Worm (Caenorhabditis elegans): ENCODE data around the gene stdh-1.

stdh-1 gene

ce11 chrV:13880163-13880562 lies 26.1 kb upstream of the stdh-1 start (continued):
- TF ChIP-seq efl-1 (optimal IDR thresholded peaks at IDR 0.05) = peak; percentile 39 to 54
- TF ChIP-seq efl-1 (GFP tag; optimal IDR thresholded peaks at IDR 0.05 in 1 of 2) = peak; percentile 57 to 87
- no peak for TF ChIP-seq lin-13 (GFP tag; optimal IDR thresholded peaks at IDR 0.05)
- TF ChIP-seq unc-30 (tag; optimal IDR thresholded peaks at IDR 0.05) = no peak
- TF ChIP-seq efl-3 (GFP tag; optimal IDR thresholded peaks at IDR 0.05) = no peak

ce11 chrV:13880607-13881006 lies 25.7 kb upstream of the stdh-1 start, which contains the start of gene T22G5.3:
Gene T22G5.3, plus strand, starts transcription at chrV:13880907.
- TF ChIP-seq C16A3.4 (tag; optimal IDR thresholded peaks at IDR 0.05) (no peak), nhr-11 (tag; optimal IDR thresholded peaks at IDR 0.05) (no peak), nhr-19 (GFP tag; conservative IDR thresholded peaks at IDR 0.05) (no peak), aly-2 (tag; optimal IDR thresholded peaks at IDR 0.05) (no peak), ces-1 (GFP tag; optimal IDR thresholded peaks at IDR 0.05) (no peak), pqm-1 (tag; optimal IDR thresholded peaks at IDR 0.05) (no peak), aha-1 (tag; optimal IDR thresholded peaks at IDR 0.05) (no peak), jun-1 (tag; optimal IDR thresholded peaks at IDR 0.05) (no peak), nhr-12 (tag; optimal IDR thresholded peaks at IDR 0.05) (no peak), blmp-1 (tag; optimal IDR thresholded peaks at IDR 0.05) (no peak), fkh-4 (tag; optimal IDR thresholded peaks at IDR 0.05; ENCODE audit: borderline replicate concordance) (no peak), ets-5 (GFP tag; IDR thresholded peaks at IDR 0.05) (no peak), snpc-4 (tag; optimal IDR thresholded peaks at IDR 0.05) (no peak), egl-13 (tag; optimal IDR thresholded peaks at IDR 0.05) (no peak), nhr-76 (tag; optimal IDR thresholded peaks at IDR 0.05) (no peak), lin-15B (tag; optimal IDR thresholded peaks at IDR 0.05) (no peak), sox-4 (tag; optimal IDR thresholded peaks at IDR 0.05) (no peak), nhr-237 (tag; optimal IDR thresholded peaks at IDR 0.05) (no peak), ama-1 (optimal IDR thresholded peaks at IDR 0.05) (no peak), swsn-7 (tag; optimal IDR thresholded peaks at IDR 0.05) (no peak)

- TF ChIP-seq isw-1 (GFP tag; IDR thresholded peaks at IDR 0.05) (peak; percentile 11; the same call in 1 of the 2 replicates), unc-98 (GFP tag; IDR thresholded peaks at IDR 0.05) (peak; percentile 53; the same call in 1 of the 2 replicates)
These were observed 24.1 kb upstream of the stdh-1 start for ce11 chrV:13882192-13882591.

- TF ChIP-seq C04F5.9 (tag; optimal IDR thresholded peaks at IDR 0.05) = no peak
These were observed 18.9 kb upstream of the stdh-1 start, which contains the start of gene srsx-19 for ce11 chrV:13887358-13887757. Gene srsx-19, plus strand, starts transcription at chrV:13887658.

- TF ChIP-seq efl-1 (optimal IDR thresholded peaks at IDR 0.05) (no peak), efl-1 (GFP tag; optimal IDR thresholded peaks at IDR 0.05 in 1 of 2) (peak in 1 of 2 experiments; percentile 6), unc-86 (tag; optimal IDR thresholded peaks at IDR 0.05) (no peak)
These were observed 16.8 kb upstream of the stdh-1 start, which contains the start of gene spp-12 for ce11 chrV:13889516-13889915. Gene spp-12, plus strand, starts transcription at chrV:13889816.

- TF ChIP-seq ztf-11 (tag; optimal IDR thresholded peaks at IDR 0.05) (no peak), rnt-1 (tag; optimal IDR thresholded peaks at IDR 0.05) (no peak), nhr-47 (tag; optimal IDR thresholded peaks at IDR 0.05) (no peak), grh-1 (GFP tag; IDR thresholded peaks at IDR 0.05) (no peak), C16A3.4 (tag; optimal IDR thresholded peaks at IDR 0.05) (no peak), snpc-4 (tag; optimal IDR thresholded peaks at IDR 0.05) (no peak), unc-130 (tag; optimal IDR thresholded peaks at IDR 0.05) (no peak), hpl-2 (GFP tag; optimal IDR thresholded peaks at IDR 0.05) (no peak), unc-86 (tag; optimal IDR thresholded peaks at IDR 0.05) (no peak), tbx-2 (tag; optimal IDR thresholded peaks at IDR 0.05) (no peak), unc-30 (tag; optimal IDR thresholded peaks at IDR 0.05) (no peak), nhr-84 (tag; optimal IDR thresholded peaks at IDR 0.05) (no peak), lir-3 (tag; optimal IDR thresholded peaks at IDR 0.05; ENCODE audit: poor library complexity) (no peak), elt-3 (tag; optimal IDR thresholded peaks at IDR 0.05) (no peak), nhr-11 (tag; optimal IDR thresholded peaks at IDR 0.05) (no peak), zag-1 (tag; optimal IDR thresholded peaks at IDR 0.05) (no peak), elt-2 (tag; optimal IDR thresholded peaks at IDR 0.05) (no peak), ets-5 (GFP tag; IDR thresholded peaks at IDR 0.05) (no peak), nhr-77 (tag; optimal IDR thresholded peaks at IDR 0.05) (no peak), ceh-90 (tag; optimal IDR thresholded peaks at IDR 0.05) (no peak)
These were observed 15.8 kb upstream of the stdh-1 start, which contains the start of gene lbp-8 for ce11 chrV:13890473-13890872. Gene lbp-8, plus strand, starts transcription at chrV:13890773.

Measured in whole organism, L1 larva.